Worm (Caenorhabditis elegans): ENCODE data around the gene hrpu-1.

- TF ChIP-seq unc-62 (GFP tag; optimal IDR thresholded peaks at IDR 0.05) = no peak
- no peak for TF ChIP-seq nhr-12 (tag; optimal IDR thresholded peaks at IDR 0.05)
- TF ChIP-seq aly-2 (tag; optimal IDR thresholded peaks at IDR 0.05) = no peak
- no peak for TF ChIP-seq egl-27 (tag; optimal IDR thresholded peaks at IDR 0.05)
- TF ChIP-seq nhr-77 (tag; optimal IDR thresholded peaks at IDR 0.05) = no peak
- no peak for TF ChIP-seq nhr-25 (tag; optimal IDR thresholded peaks at IDR 0.05)
- no peak for TF ChIP-seq nhr-43 (tag; optimal IDR thresholded peaks at IDR 0.05; ENCODE audit: poor library complexity, severe bottlenecking)
- no peak for TF ChIP-seq ceh-16 (tag; optimal IDR thresholded peaks at IDR 0.05)
- no peak for TF ChIP-seq mdl-1 (tag; optimal IDR thresholded peaks at IDR 0.05)
- no peak for TF ChIP-seq mml-1 (tag; optimal IDR thresholded peaks at IDR 0.05)
- no peak for TF ChIP-seq snpc-4 (tag; optimal IDR thresholded peaks at IDR 0.05)
Measured at ce11 chrIV:15074392-15074791, 35.0 kb downstream of the hrpu-1 start, which contains the start of gene srt-50.

Measured in whole organism, L3 larva.